Fruit fly (Drosophila melanogaster): ENCODE measurements around the gene Alms1a.

Gene Alms1a

DNA sequence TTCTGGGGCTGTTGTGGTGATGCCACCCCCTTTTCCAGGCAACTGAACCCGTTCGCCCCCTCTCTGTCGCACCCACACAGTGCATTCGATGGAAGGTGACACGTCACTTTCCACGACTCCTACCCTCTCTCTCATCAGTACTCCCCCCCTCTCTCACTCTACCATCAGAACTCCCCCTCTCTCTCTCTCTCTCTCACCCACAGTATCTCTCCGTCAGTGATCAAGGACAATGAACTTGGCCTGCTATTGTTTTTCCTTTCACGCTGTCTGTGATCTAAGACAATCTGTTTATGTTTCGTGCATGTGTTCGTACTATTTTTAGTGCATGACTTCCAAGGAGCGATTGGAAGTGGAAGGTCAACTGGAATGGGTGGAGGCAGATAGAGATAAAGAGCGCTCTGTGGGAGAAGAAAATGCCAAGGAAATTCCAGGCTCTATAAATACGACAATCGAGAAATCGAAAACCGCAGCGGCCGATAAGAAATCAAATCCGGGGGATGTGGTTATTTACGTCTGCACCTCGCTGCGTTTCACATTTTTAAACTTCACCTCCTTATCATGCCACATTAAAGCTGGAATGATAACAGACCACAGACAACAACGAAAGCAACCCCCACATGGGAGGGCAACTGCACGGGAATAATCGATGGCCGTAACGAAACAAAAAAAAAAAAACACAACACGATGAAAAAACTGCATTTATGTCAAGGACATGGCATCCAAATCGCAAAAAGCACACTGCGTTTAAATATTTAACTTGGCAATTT lies 42.5 kb upstream of the Alms1a start:
- TF ChIP-seq GATAd (GFP tag; optimal IDR thresholded peaks at IDR 0.05) (peak; percentile 4), Rel (GFP tag; optimal IDR thresholded peaks at IDR 0.05) (no peak), Rel (tag; optimal IDR thresholded peaks at IDR 0.05) (peak; percentile 15), sv (GFP tag; optimal IDR thresholded peaks at IDR 0.05) (no peak), dsf (GFP tag; optimal IDR thresholded peaks at IDR 0.05; ENCODE audit: borderline replicate concordance) (no peak)

DNA sequence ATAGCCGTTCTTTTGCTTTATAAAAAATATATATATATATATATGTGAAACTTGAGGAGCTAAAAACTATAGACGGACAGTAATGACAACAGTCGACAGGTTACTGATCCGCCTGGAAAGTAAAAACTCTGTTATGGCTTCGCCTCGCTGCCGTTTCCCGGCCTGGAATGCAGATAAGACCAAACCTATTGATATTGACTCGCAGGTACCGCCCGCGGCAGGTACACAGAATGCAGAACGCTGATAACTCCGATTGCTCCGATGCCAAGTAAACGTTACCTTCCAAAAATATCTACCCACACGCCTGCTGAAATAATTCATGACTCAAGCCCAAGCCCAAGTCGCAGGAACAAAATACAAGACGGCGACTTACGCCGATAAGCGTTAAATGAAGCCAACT lies 41.6 kb upstream of the Alms1a start:
- peak; percentile 19 for TF ChIP-seq Hnf4 (GFP tag; optimal IDR thresholded peaks at IDR 0.05)
- peak; percentile 5 for TF ChIP-seq Sp1 (GFP tag; optimal IDR thresholded peaks at IDR 0.05)
- TF ChIP-seq Hr83 (GFP tag; optimal IDR thresholded peaks at IDR 0.05; ENCODE audit: poor library complexity, severe bottlenecking) = peak; percentile 22
- peak; percentile 21 for TF ChIP-seq GATAd (GFP tag; optimal IDR thresholded peaks at IDR 0.05)
- TF ChIP-seq CrebA (GFP tag; optimal IDR thresholded peaks at IDR 0.05; ENCODE audit: borderline replicate concordance) = no peak
- peak; percentile 52 for TF ChIP-seq dsf (GFP tag; optimal IDR thresholded peaks at IDR 0.05; ENCODE audit: borderline replicate concordance)
- TF ChIP-seq rgr (GFP tag; optimal IDR thresholded peaks at IDR 0.05) = peak; percentile 30
- TF ChIP-seq br (GFP tag; optimal IDR thresholded peaks at IDR 0.05) = peak; percentile 5
- no peak for TF ChIP-seq psq (GFP tag; optimal IDR thresholded peaks at IDR 0.05)
- TF ChIP-seq h (GFP tag; optimal IDR thresholded peaks at IDR 0.05) = peak; percentile 30

DNA sequence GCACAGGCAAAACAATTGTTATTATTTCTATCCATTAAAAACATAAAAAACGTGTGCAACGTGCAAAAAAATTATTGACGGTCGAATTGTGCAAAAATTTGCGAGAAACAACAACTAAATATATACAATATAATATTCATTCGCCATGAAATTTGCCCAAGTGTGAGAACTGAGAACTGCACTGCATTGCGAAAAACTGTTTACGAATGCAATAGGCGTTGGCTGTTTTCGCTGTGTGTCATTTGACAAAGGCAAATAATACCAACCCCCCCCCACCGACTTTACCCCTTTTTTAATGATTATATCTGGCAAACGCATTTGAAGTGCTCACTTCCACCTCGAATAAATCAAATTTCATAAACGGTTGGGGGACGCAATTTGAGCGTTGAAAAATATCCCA lies 39.2 kb upstream of the Alms1a start:
- TF ChIP-seq dmrt93B (GFP tag; optimal IDR thresholded peaks at IDR 0.05) (no peak), foxo (GFP tag; optimal IDR thresholded peaks at IDR 0.05) (no peak), pan (optimal IDR thresholded peaks at IDR 0.05) (no peak), Hr78 (GFP tag; optimal IDR thresholded peaks at IDR 0.05) (no peak), CG9705 (GFP tag; optimal IDR thresholded peaks at IDR 0.05) (no peak), ey (GFP tag; optimal IDR thresholded peaks at IDR 0.05) (no peak), woc (GFP tag; optimal IDR thresholded peaks at IDR 0.05) (no peak), CG32264 (GFP tag; optimal IDR thresholded peaks at IDR 0.05) (no peak), Vsx2 (GFP tag; optimal IDR thresholded peaks at IDR 0.05; ENCODE audit: partially characterized antibody) (no peak), tai (GFP tag; optimal IDR thresholded peaks at IDR 0.05) (no peak), fru (GFP tag; optimal IDR thresholded peaks at IDR 0.05) (no peak), lola (GFP tag; optimal IDR thresholded peaks at IDR 0.05) (no peak), GATAd (GFP tag; optimal IDR thresholded peaks at IDR 0.05) (no peak), psq (GFP tag; optimal IDR thresholded peaks at IDR 0.05) (no peak)

DNA sequence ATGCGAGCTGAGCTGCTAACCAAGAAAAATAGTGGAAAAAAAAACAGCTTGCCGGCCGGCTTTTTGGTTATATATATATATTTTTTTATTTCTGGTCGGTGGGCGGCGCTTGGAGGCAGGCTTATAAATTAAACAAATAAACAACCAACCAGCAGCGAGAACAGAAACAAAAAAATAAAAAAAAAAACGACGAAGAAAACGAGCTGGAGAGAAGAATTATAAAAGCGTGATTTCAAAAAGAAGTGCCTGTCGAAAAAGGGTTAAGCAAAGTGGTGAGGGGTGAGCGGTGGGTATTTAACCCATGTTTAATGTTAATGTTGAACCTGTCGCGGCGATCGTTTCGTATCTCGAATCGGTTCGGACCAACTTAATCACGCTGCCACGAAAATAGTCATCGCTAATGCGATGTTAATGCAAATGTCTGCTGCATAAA lies 35.4 kb upstream of the Alms1a start:
- TF ChIP-seq Sp1 (GFP tag; optimal IDR thresholded peaks at IDR 0.05) (peak; percentile 17), N (GFP tag; optimal IDR thresholded peaks at IDR 0.05) (no peak)

DNA sequence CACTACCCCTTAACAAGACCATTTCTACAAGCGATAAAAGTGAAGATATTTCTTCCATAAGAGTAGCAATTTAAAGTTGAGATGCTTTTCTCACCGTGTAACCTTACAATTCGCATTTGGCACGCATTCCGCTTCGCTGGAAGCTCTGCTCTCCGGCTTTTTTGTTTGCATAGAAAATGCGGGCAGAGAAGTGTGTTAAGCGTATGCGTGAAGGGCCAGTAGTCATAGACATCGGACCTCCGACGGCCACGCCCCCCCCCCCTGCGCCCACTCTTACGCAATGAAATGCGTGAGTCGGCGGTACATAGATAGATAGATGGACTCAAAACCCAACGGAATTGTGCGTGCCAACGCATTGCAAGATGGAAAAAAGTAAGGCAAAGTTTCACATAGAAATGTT lies 33.6 kb upstream of the Alms1a start:
- TF ChIP-seq Dfd (GFP tag; optimal IDR thresholded peaks at IDR 0.05) (no peak), Mio (GFP tag; optimal IDR thresholded peaks at IDR 0.05) (no peak), sv (GFP tag; optimal IDR thresholded peaks at IDR 0.05) (no peak), pan (optimal IDR thresholded peaks at IDR 0.05) (no peak), CG32264 (GFP tag; optimal IDR thresholded peaks at IDR 0.05) (no peak), ey (GFP tag; optimal IDR thresholded peaks at IDR 0.05) (no peak), Hr78 (GFP tag; optimal IDR thresholded peaks at IDR 0.05) (no peak), OdsH (GFP tag; optimal IDR thresholded peaks at IDR 0.05) (no peak), brk (GFP tag; optimal IDR thresholded peaks at IDR 0.05) (no peak), psq (GFP tag; optimal IDR thresholded peaks at IDR 0.05) (no peak), dmrt93B (GFP tag; optimal IDR thresholded peaks at IDR 0.05) (no peak), h (GFP tag; optimal IDR thresholded peaks at IDR 0.05) (no peak), dsf (GFP tag; optimal IDR thresholded peaks at IDR 0.05; ENCODE audit: borderline replicate concordance) (no peak)
